Fruit fly (Drosophila melanogaster) whole organism, pupa: ENCODE measurements around the gene CG15456.

Source experiments
- CG10348 ChIP-seq: fragments of 200-800 bp; sonication (Bioruptor generic); IDR thresholded peaks from 2 replicates; pipeline ENCODE4 v1.3.6; 2022; ENCODE audit warnings: missing biosample characterization, missing genetic modification characterization
- CG12605 ChIP-seq: fragments of 200-800 bp; sonication (Bioruptor generic); IDR thresholded peaks from 2 replicates; pipeline ENCODE4 v1.3.6; 2022; ENCODE audit warnings: missing biosample characterization, missing genetic modification characterization
- CG13204 ChIP-seq: fragments of 200-800 bp; sonication (Bioruptor generic); optimal IDR thresholded peaks from 2 replicates; lab custom pipeline; 2018; ENCODE audit warnings: missing biosample characterization, mild to moderate bottlenecking, missing genetic modification characterization, moderate library complexity
- CG14655 ChIP-seq: fragments of 200-800 bp; sonication (Bioruptor generic); optimal IDR thresholded peaks from 3 replicates; lab custom pipeline; 2017; ENCODE audit warnings: mild to moderate bottlenecking, missing biosample characterization, missing genetic modification reagents, missing genetic modification characterization
- CG15710 ChIP-seq: fragments of 200-800 bp; sonication (Bioruptor generic); optimal IDR thresholded peaks from 2 replicates; lab custom pipeline; 2018; ENCODE audit warnings: missing biosample characterization, mild to moderate bottlenecking, missing genetic modification characterization, moderate library complexity
- CG17806 ChIP-seq: fragments of 200-800 bp; sonication (Bioruptor generic); optimal IDR thresholded peaks from 2 replicates; lab custom pipeline; 2018; ENCODE audit warnings: missing biosample characterization, mild to moderate bottlenecking, missing genetic modification characterization, moderate library complexity
- CG32121 ChIP-seq: fragments of 200-800 bp; sonication (Bioruptor generic); IDR thresholded peaks from 2 replicates; pipeline ENCODE4 v1.3.6; 2022; ENCODE audit warnings: missing biosample characterization, missing genetic modification characterization
- CG34367 ChIP-seq: fragments of 200-800 bp; sonication (Bioruptor generic); optimal IDR thresholded peaks from 2 replicates; lab custom pipeline; 2018; ENCODE audit warnings: missing biosample characterization, mild to moderate bottlenecking, missing genetic modification characterization
- CG4496 ChIP-seq: fragments of 200-800 bp; sonication (Bioruptor generic); IDR thresholded peaks from 3 replicates; pipeline ENCODE4 v1.3.6; 2022; ENCODE audit warnings: missing biosample characterization, missing genetic modification characterization
- CG8159 ChIP-seq: fragments of 200-800 bp; sonication (Bioruptor generic); optimal IDR thresholded peaks from 3 replicates; lab custom pipeline; 2018; ENCODE audit warnings: missing biosample characterization, mild to moderate bottlenecking, missing genetic modification characterization, moderate library complexity
- CG8301 ChIP-seq: fragments of 200-800 bp; sonication (Bioruptor generic); optimal IDR thresholded peaks from 2 replicates; lab custom pipeline; 2018; ENCODE audit warnings: missing biosample characterization, mild to moderate bottlenecking, missing genetic modification characterization
- CG9948 ChIP-seq: fragments of 200-800 bp; sonication (Bioruptor generic); optimal IDR thresholded peaks from 2 replicates; lab custom pipeline; 2018; ENCODE audit warnings: missing biosample characterization, mild to moderate bottlenecking, missing genetic modification characterization, moderate library complexity
- D1 ChIP-seq: fragments of 200-800 bp; sonication (Bioruptor generic); optimal IDR thresholded peaks from 2 replicates; lab custom pipeline; 2018; ENCODE audit warnings: missing biosample characterization, mild to moderate bottlenecking, missing genetic modification characterization, moderate library complexity
- EcR ChIP-seq: fragments of 200-800 bp; sonication (Bioruptor generic); optimal IDR thresholded peaks from 3 replicates; lab custom pipeline; 2019; ENCODE audit warnings: missing biosample characterization, missing genetic modification characterization, mild to moderate bottlenecking, moderate library complexity, missing genetic modification reagents
- Ets98B ChIP-seq: fragments of 200-800 bp; sonication (Bioruptor generic); IDR thresholded peaks from 2 replicates; pipeline ENCODE4 v1.3.6; 2022; ENCODE audit warnings: missing biosample characterization, missing genetic modification characterization
- Pif1A ChIP-seq: fragments of 200-800 bp; sonication (Bioruptor generic); optimal IDR thresholded peaks from 3 replicates; lab custom pipeline; 2016; ENCODE audit warnings: missing biosample characterization, missing genetic modification characterization
- Pif1B ChIP-seq: fragments of 200-800 bp; sonication (Bioruptor generic); optimal IDR thresholded peaks from 3 replicates; lab custom pipeline; 2016; ENCODE audit warnings: missing biosample characterization, missing genetic modification characterization
- Snoo ChIP-seq: fragments of 200-800 bp; sonication (Bioruptor generic); optimal IDR thresholded peaks from 3 replicates; lab custom pipeline; 2017; ENCODE audit warnings: missing biosample characterization, mild to moderate bottlenecking, missing genetic modification characterization, inconsistent platforms
- fd96Ca ChIP-seq: fragments of 200-800 bp; sonication (Bioruptor generic); IDR thresholded peaks from 3 replicates; pipeline ENCODE4 v1.3.6; 2022; ENCODE audit warnings: missing biosample characterization, missing genetic modification characterization
- gl ChIP-seq: fragments of 200-800 bp; sonication (Bioruptor generic); optimal IDR thresholded peaks from 2 replicates; lab custom pipeline; 2018; ENCODE audit warnings: missing biosample characterization, mild to moderate bottlenecking, missing genetic modification characterization
- rn ChIP-seq: fragments of 200-800 bp; sonication (Bioruptor generic); IDR thresholded peaks from 2 replicates; pipeline ENCODE4 v1.3.6; 2022; ENCODE audit warnings: missing biosample characterization, missing genetic modification characterization

Gene CG15456

DNA sequence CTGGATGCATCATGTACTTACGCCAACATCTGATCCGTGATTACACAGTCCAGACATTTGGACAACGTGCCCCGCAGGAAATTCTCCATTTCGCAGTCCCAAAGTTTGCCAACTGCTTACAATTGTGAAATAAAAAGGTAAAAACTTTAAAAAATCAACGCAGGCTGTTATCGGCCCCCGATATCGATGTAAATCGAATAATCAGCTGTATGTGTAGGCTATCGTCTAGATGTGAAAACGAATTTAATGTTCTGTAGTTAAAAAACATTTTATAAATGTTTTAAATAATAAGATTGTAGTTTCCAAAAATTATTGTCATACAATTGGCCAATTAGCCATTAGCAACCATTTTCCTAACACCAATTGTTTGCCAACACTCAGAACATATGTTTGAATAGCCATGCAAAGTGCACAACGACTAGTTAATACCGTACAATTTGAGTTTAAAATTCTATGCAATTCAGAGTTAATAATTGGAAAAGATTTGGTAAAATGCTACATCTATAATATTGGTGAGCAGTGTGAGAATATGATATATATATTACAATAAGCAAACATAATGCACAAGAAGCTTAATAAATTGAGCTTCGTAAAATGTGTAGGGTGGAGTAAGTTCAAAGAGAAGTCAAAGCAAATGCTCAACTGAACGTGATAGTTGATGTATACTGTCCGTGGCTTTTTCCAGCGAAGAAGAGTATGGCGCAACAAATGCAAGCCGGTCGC, 2.8 kb upstream of the CG15456 start, which contains the start of the genes CG11710 and mal:
TSS of gene CG11710 (minus strand) at position 192 of the 723 bp plus-strand sequence.
TSS of gene mal (plus strand) at position 194 of the 723 bp plus-strand sequence.
- TF ChIP-seq CG8301 (tag; lab: Kevin White, UChicago) (peak; percentile 83), CG4496 (GFP tag; lab: Robert Waterston, UW) (peak; percentile 70), Pif1A (GFP tag; lab: Kevin White, UChicago) (no peak), CG15710 (tag; lab: Kevin White, UChicago) (peak; percentile 75), CG8159 (tag; lab: Kevin White, UChicago) (peak; percentile 88), Ets98B (peak; percentile 60), gl (tag; lab: Kevin White, UChicago) (peak; percentile 69), D1 (tag; lab: Kevin White, UChicago) (no peak), CG9948 (tag; lab: Kevin White, UChicago) (peak; percentile 62), Pif1B (GFP tag; lab: Kevin White, UChicago) (peak; percentile 85), CG12605 (GFP tag; lab: Robert Waterston, UW) (no peak), CG14655 (GFP tag; lab: Kevin White, UChicago) (no peak), rn (GFP tag; lab: Robert Waterston, UW) (no peak), EcR (GFP tag; lab: Kevin White, UChicago) (no peak), CG32121 (GFP tag; lab: Robert Waterston, UW) (peak; percentile 79), CG34367 (tag; lab: Kevin White, UChicago) (peak; percentile 48), CG13204 (GFP tag; lab: Kevin White, UChicago) (no peak), CG10348 (GFP tag; lab: Robert Waterston, UW) (0 out of 2 replicates have a peak, but pooled peaks have one; percentile 22), CG17806 (tag; lab: Kevin White, UChicago) (peak; percentile 76), fd96Ca (GFP tag; lab: Robert Waterston, UW) (peak; percentile 72), Snoo (tag; lab: Kevin White, UChicago) (peak; percentile 71)

DNA sequence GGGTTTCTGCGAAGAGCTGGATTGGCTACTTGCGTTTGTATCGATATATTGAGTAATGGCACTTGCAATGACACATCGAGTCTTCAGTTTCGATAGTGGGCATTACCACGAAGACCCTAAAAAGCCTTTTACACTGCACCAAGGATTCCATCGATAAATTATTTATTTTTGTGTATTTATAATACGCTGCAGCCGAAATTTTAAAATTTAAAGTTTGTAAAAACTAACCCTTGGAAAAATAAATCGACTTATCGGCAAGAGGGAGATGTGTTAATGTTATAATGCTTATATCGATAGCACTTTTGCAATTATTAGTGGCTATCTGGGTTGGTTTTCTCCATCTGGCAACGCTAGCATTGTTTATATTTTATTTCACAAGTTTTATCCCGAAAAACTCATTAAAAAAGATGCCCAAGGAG, 3.1 kb downstream of the CG15456 start, which contains the start of the genes Pp4-19C and cactin:
TSS of gene Pp4-19C (minus strand) at position 256 of the 419 bp plus-strand sequence.
TSS of gene cactin (plus strand) at position 323 of the 419 bp plus-strand sequence.
- TF ChIP-seq Ets98B (peak; percentile 17; the same call in 1 of the 2 replicates), CG15710 (tag; lab: Kevin White, UChicago) (peak; percentile 10), EcR (GFP tag; lab: Kevin White, UChicago) (no peak), CG4496 (GFP tag; lab: Robert Waterston, UW) (0 out of 3 replicates have a peak, but pooled peaks have one; percentile 44)

DNA sequence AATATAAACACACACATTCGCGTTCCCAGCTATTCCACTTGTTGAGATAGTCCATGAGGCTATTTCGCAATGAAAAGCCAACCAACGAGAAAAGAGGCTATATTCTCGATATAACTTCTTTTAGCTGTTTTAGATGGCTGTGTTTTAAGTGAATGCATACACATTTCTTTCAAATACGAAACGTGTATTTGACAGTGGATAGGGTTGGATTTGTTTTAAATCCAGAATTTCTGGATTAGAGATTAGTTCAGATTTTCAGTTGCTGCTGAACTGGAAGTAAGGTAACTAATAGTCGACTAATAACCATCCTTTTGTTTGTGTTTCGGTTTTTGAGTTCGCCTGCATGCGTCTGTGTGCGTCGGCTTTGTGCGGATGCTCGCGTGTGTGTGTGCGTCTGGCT, 3.7 kb downstream of the CG15456 start:
- TF ChIP-seq CG17806 (tag; lab: Kevin White, UChicago): no peak
- no peak for TF ChIP-seq CG34367 (tag; lab: Kevin White, UChicago)
- TF ChIP-seq CG12605 (GFP tag; lab: Robert Waterston, UW): no peak
- no peak for TF ChIP-seq Ets98B
- TF ChIP-seq CG32121 (GFP tag; lab: Robert Waterston, UW): no peak
- no peak for TF ChIP-seq EcR (GFP tag; lab: Kevin White, UChicago)
- TF ChIP-seq CG13204 (GFP tag; lab: Kevin White, UChicago): no peak
- TF ChIP-seq Snoo (tag; lab: Kevin White, UChicago): no peak
- TF ChIP-seq Pif1A (GFP tag; lab: Kevin White, UChicago): no peak
- no peak for TF ChIP-seq CG15710 (tag; lab: Kevin White, UChicago)
- no peak for TF ChIP-seq CG8301 (tag; lab: Kevin White, UChicago)
- TF ChIP-seq rn (GFP tag; lab: Robert Waterston, UW): no peak
- no peak for TF ChIP-seq CG8159 (tag; lab: Kevin White, UChicago)

DNA sequence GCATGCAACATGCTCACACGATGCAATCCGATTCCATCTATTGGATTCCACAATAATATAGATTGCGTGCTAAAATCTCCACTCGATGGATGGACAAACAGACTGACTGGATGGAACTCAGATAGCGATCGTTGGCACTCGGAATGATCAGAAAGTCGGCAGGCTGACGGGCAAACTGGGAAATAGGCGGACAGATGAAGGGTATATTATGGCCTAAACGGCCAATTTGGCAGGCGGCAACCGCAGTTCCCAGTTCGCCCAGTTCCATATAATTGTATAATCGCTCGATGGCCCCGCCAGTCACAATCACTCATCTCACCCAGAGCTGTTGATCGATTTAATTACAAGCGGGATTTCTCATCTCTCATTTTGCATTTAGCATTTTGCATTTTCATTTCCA, 7.5 kb downstream of the CG15456 start, which contains the start of gene Obp19d:
TSS of gene Obp19d (plus strand) at position 301 of the 400 bp plus-strand sequence.
- TF ChIP-seq CG14655 (GFP tag; lab: Kevin White, UChicago) (no peak), CG4496 (GFP tag; lab: Robert Waterston, UW) (no peak), CG17806 (tag; lab: Kevin White, UChicago) (no peak), Ets98B (no peak), CG8159 (tag; lab: Kevin White, UChicago) (no peak), D1 (tag; lab: Kevin White, UChicago) (no peak), Pif1A (GFP tag; lab: Kevin White, UChicago) (no peak), CG32121 (GFP tag; lab: Robert Waterston, UW) (no peak), CG8301 (tag; lab: Kevin White, UChicago) (no peak), Snoo (tag; lab: Kevin White, UChicago) (no peak)

DNA sequence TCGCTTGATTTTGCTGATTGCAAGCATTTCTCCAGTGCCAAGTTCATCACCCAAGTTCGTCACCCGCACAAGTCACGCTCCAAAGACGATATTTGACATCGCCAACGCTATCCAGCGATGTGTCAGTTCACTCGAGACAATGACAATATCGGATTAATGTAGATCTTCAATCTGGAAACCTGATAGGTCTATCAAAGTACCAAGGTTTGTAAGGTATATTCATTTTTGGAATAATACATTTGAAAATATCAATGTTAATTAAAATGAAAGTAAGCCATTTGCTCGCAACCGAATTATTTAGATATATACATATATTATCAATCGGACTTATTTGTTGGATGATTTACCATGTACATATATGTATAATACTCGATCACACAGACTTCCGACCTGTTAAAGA, 8.0 kb downstream of the CG15456 start, which contains the start of gene Obp19c:
TSS of gene Obp19c (minus strand) at position 101 of the 400 bp plus-strand sequence.
- no peak for TF ChIP-seq Pif1A (GFP tag; lab: Kevin White, UChicago)
- TF ChIP-seq CG13204 (GFP tag; lab: Kevin White, UChicago): no peak

DNA sequence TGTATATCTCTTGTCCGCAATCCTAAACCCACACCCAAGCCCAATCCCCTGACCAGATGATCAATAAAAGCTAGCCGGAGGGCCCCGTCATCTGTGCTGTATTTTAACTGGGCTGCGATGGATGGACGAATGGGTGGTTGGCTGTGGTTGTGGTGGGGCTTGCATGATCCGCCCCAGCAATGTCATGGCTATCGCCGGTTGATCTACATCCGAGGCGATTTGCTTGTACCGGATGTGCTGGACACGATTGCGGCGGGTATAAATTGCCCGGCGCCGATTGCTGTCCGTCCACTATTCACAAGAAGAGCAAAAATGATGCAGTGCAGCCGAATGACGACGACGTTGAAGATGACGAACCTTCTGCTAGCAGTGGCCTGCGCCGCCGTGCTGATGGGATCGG, 10.4 kb downstream of the CG15456 start, which contains the start of gene Obp19b:
TSS of gene Obp19b (plus strand) at position 301 of the 400 bp plus-strand sequence.
- TF ChIP-seq CG10348 (GFP tag; lab: Robert Waterston, UW): no peak
- TF ChIP-seq D1 (tag; lab: Kevin White, UChicago): no peak
- TF ChIP-seq CG34367 (tag; lab: Kevin White, UChicago): no peak
- no peak for TF ChIP-seq Snoo (tag; lab: Kevin White, UChicago)
- TF ChIP-seq CG12605 (GFP tag; lab: Robert Waterston, UW): no peak
- no peak for TF ChIP-seq CG9948 (tag; lab: Kevin White, UChicago)
- no peak for TF ChIP-seq CG13204 (GFP tag; lab: Kevin White, UChicago)
- no peak for TF ChIP-seq CG8159 (tag; lab: Kevin White, UChicago)
- TF ChIP-seq Ets98B: no peak
- no peak for TF ChIP-seq fd96Ca (GFP tag; lab: Robert Waterston, UW)
- TF ChIP-seq CG4496 (GFP tag; lab: Robert Waterston, UW): no peak
- TF ChIP-seq gl (tag; lab: Kevin White, UChicago): no peak
- TF ChIP-seq Pif1B (GFP tag; lab: Kevin White, UChicago): no peak
- TF ChIP-seq EcR (GFP tag; lab: Kevin White, UChicago): no peak
- no peak for TF ChIP-seq CG15710 (tag; lab: Kevin White, UChicago)
- no peak for TF ChIP-seq Pif1A (GFP tag; lab: Kevin White, UChicago)
- no peak for TF ChIP-seq CG8301 (tag; lab: Kevin White, UChicago)
